Fruit fly (Drosophila melanogaster) whole organism, embryonic: ENCODE data around the gene CG14644.
A peak's percentile ranks its signal among the peaks of the same experiment; 100 is the strongest.

ENCODE experiments used
- Atf3 ChIP-seq: fragments of 200-800 bp; sonication (Bioruptor generic); optimal IDR thresholded peaks from 3 replicates; lab custom pipeline; 2016; ENCODE audit warnings: missing biosample characterization, missing genetic modification characterization
- Atf6 ChIP-seq: fragments of 200-800 bp; sonication (Bioruptor generic); IDR thresholded peaks from 2 replicates; pipeline ENCODE4 v1.3.6; 2022; ENCODE audit warnings: missing biosample characterization, missing genetic modification characterization
- Blimp-1 ChIP-seq: fragments of 200-800 bp; sonication (Bioruptor generic); optimal IDR thresholded peaks from 3 replicates; lab custom pipeline; 2018; ENCODE audit warnings: missing biosample characterization, missing genetic modification characterization, mild to moderate bottlenecking, moderate library complexity, missing genetic modification reagents
- CG10209 ChIP-seq: fragments of 200-800 bp; sonication (Bioruptor generic); optimal IDR thresholded peaks from 3 replicates; lab custom pipeline; 2017; ENCODE audit warnings: missing biosample characterization, mild to moderate bottlenecking, missing genetic modification characterization, missing genetic modification reagents
- CG10654 ChIP-seq: fragments of 200-800 bp; sonication (Bioruptor generic); optimal IDR thresholded peaks from 2 replicates; lab custom pipeline; 2016; ENCODE audit warnings: missing biosample characterization, missing genetic modification characterization
- CG11456 ChIP-seq: fragments of 200-800 bp; sonication (Bioruptor generic); IDR thresholded peaks from 3 replicates; pipeline ENCODE4 v1.3.6; 2022; ENCODE audit warnings: missing biosample characterization, missing genetic modification characterization
- CG11695 ChIP-seq: fragments of 200-800 bp; sonication (Bioruptor generic); IDR thresholded peaks from 3 replicates; pipeline ENCODE4 v1.3.6; 2022; ENCODE audit warnings: missing biosample characterization, missing genetic modification characterization
- CG11696 ChIP-seq: fragments of 200-800 bp; sonication (Bioruptor generic); IDR thresholded peaks from 2 replicates; pipeline ENCODE4 v1.3.6; 2022; ENCODE audit warnings: missing biosample characterization, missing genetic modification characterization
- CG12744 ChIP-seq: fragments of 200-800 bp; sonication (Bioruptor generic); optimal IDR thresholded peaks from 2 replicates; lab custom pipeline; 2016; ENCODE audit warnings: missing biosample characterization, missing genetic modification characterization
- CG12769 ChIP-seq: fragments of 200-800 bp; sonication (Bioruptor generic); optimal IDR thresholded peaks from 2 replicates; lab custom pipeline; 2019; ENCODE audit warnings: missing biosample characterization, mild to moderate bottlenecking, missing genetic modification characterization, moderate library complexity
- CG14710 ChIP-seq: fragments of 200-800 bp; sonication (Bioruptor generic); optimal IDR thresholded peaks from 3 replicates; lab custom pipeline; 2019; ENCODE audit warnings: missing biosample characterization, mild to moderate bottlenecking, missing genetic modification characterization, moderate library complexity
- CG14965 ChIP-seq: fragments of 200-800 bp; sonication (Bioruptor generic); optimal IDR thresholded peaks from 2 replicates; lab custom pipeline; 2016; ENCODE audit warnings: missing biosample characterization, missing genetic modification characterization, borderline replicate concordance
- CG15479 ChIP-seq: fragments of 200-800 bp; sonication (Bioruptor generic); optimal IDR thresholded peaks from 3 replicates; lab custom pipeline; 2019; ENCODE audit warnings: missing biosample characterization, mild to moderate bottlenecking, missing genetic modification characterization, moderate library complexity
- CG17568 ChIP-seq: fragments of 200-800 bp; sonication (Bioruptor generic); optimal IDR thresholded peaks from 2 replicates; lab custom pipeline; 2018; ENCODE audit warnings: missing biosample characterization, mild to moderate bottlenecking, missing genetic modification characterization, moderate library complexity
- CG3163 ChIP-seq: fragments of 200-800 bp; sonication (Bioruptor generic); optimal IDR thresholded peaks from 3 replicates; lab custom pipeline; 2016; ENCODE audit warnings: missing biosample characterization, missing genetic modification characterization
- CG4360 ChIP-seq: fragments of 200-800 bp; sonication (Bioruptor generic); IDR thresholded peaks from 2 replicates; pipeline ENCODE4 v1.3.6; 2022; ENCODE audit warnings: missing biosample characterization, missing genetic modification characterization
- CG5180 ChIP-seq: fragments of 200-800 bp; sonication (Bioruptor generic); optimal IDR thresholded peaks from 3 replicates; lab custom pipeline; 2017; ENCODE audit warnings: missing biosample characterization, missing genetic modification characterization, mild to moderate bottlenecking, moderate library complexity, missing genetic modification reagents
- CG6272 ChIP-seq: fragments of 200-800 bp; sonication (Bioruptor generic); IDR thresholded peaks from 2 replicates; pipeline ENCODE4 v1.3.6; 2022; ENCODE audit warnings: missing biosample characterization, missing genetic modification characterization
- CG6813 ChIP-seq: fragments of 200-800 bp; sonication (Bioruptor generic); optimal IDR thresholded peaks from 2 replicates; lab custom pipeline; 2017; ENCODE audit warnings: missing biosample characterization, missing genetic modification characterization, mild to moderate bottlenecking, moderate library complexity, missing genetic modification reagents
- CG7839 ChIP-seq: fragments of 200-800 bp; sonication (Bioruptor generic); optimal IDR thresholded peaks from 3 replicates; lab custom pipeline; 2018; ENCODE audit warnings: missing biosample characterization, mild to moderate bottlenecking, missing genetic modification characterization, moderate library complexity
- CG9876 ChIP-seq: fragments of 200-800 bp; sonication (Bioruptor generic); optimal IDR thresholded peaks from 2 replicates; lab custom pipeline; 2016; ENCODE audit warnings: missing biosample characterization, missing genetic modification characterization
- Deaf1 ChIP-seq: fragments of 200-800 bp; optimal IDR thresholded peaks from 3 replicates; lab custom pipeline; 2019; ENCODE audit warnings: missing biosample characterization, mild to moderate bottlenecking, missing genetic modification characterization, moderate library complexity
- Dfd ChIP-seq, 2 experiments: fragments of >200 bp; optimal IDR thresholded peaks; 2 replicates each; lab custom pipeline; 2017; ENCODE audit warnings: missing biosample characterization in 2 of 2, missing genetic modification characterization in 2 of 2
- GATAe ChIP-seq: fragments of 200-800 bp; sonication (Bioruptor generic); conservative IDR thresholded peaks from 2 replicates; pipeline ENCODE4 v1.3.6; 2022; ENCODE audit warnings: missing biosample characterization, missing genetic modification characterization
- Hey ChIP-seq: fragments of 200-800 bp; sonication (Bioruptor generic); optimal IDR thresholded peaks from 3 replicates; lab custom pipeline; 2018; ENCODE audit warnings: missing biosample characterization, mild to moderate bottlenecking, missing genetic modification characterization
- Myb ChIP-seq: fragments of 200-800 bp; sonication (Bioruptor generic); optimal IDR thresholded peaks from 2 replicates; lab custom pipeline; 2016; ENCODE audit warnings: missing biosample characterization, missing genetic modification characterization
- NC2β ChIP-seq: fragments of 200-800 bp; sonication (Bioruptor generic); optimal IDR thresholded peaks from 2 replicates; lab custom pipeline; 2016; ENCODE audit warnings: missing biosample characterization, missing genetic modification characterization
- NFAT ChIP-seq: fragments of 200-800 bp; sonication (Bioruptor generic); IDR thresholded peaks from 2 replicates; pipeline ENCODE4 v1.3.6; 2022; ENCODE audit warnings: missing biosample characterization, missing genetic modification characterization
- NfI ChIP-seq: fragments of 200-800 bp; sonication (Bioruptor generic); optimal IDR thresholded peaks from 3 replicates; lab custom pipeline; 2018; ENCODE audit warnings: missing biosample characterization, mild to moderate bottlenecking, missing genetic modification characterization, moderate library complexity
- Ptx1 ChIP-seq: fragments of 200-800 bp; sonication (Bioruptor generic); IDR thresholded peaks from 2 replicates; pipeline ENCODE4 v1.3.6; 2022; ENCODE audit warnings: missing biosample characterization, missing genetic modification characterization
- Xbp1 ChIP-seq: fragments of 200-800 bp; sonication (Bioruptor generic); optimal IDR thresholded peaks from 3 replicates; lab custom pipeline; 2016; ENCODE audit warnings: missing biosample characterization, mild to moderate bottlenecking, missing genetic modification characterization
- ara ChIP-seq: fragments of 200-800 bp; sonication (Bioruptor generic); IDR thresholded peaks from 2 replicates; pipeline ENCODE4 v1.3.6; 2022; ENCODE audit warnings: missing biosample characterization, missing genetic modification characterization
- cg ChIP-seq: fragments of 200-800 bp; sonication (Bioruptor generic); optimal IDR thresholded peaks from 3 replicates; lab custom pipeline; 2019; ENCODE audit warnings: missing biosample characterization, mild to moderate bottlenecking, missing genetic modification characterization, moderate library complexity
- chif ChIP-seq, 2 experiments: fragments of 200-800 bp; sonication (Bioruptor generic); optimal IDR thresholded peaks; 3 replicates each; lab custom pipeline; 2016; ENCODE audit warnings: missing biosample characterization in 2 of 2, missing genetic modification characterization in 2 of 2
- chm ChIP-seq: fragments of 200-800 bp; sonication (Bioruptor generic); IDR thresholded peaks from 2 replicates; pipeline ENCODE4 v1.3.6; 2022; ENCODE audit warnings: missing biosample characterization, missing genetic modification characterization
- dmrt11E ChIP-seq: fragments of 200-800 bp; sonication (Bioruptor generic); optimal IDR thresholded peaks from 3 replicates; lab custom pipeline; 2018; ENCODE audit warnings: missing biosample characterization, mild to moderate bottlenecking, missing genetic modification characterization, moderate library complexity
- ewg ChIP-seq: fragments of 200-800 bp; sonication (Bioruptor generic); optimal IDR thresholded peaks from 3 replicates; lab custom pipeline; 2017; ENCODE audit warnings: mild to moderate bottlenecking, missing biosample characterization, missing genetic modification reagents, missing genetic modification characterization
- gem ChIP-seq: fragments of 200-800 bp; sonication (Bioruptor generic); optimal IDR thresholded peaks from 2 replicates; lab custom pipeline; 2019; ENCODE audit warnings: missing biosample characterization, mild to moderate bottlenecking, missing genetic modification characterization, moderate library complexity
- grau ChIP-seq: fragments of 200-800 bp; optimal IDR thresholded peaks from 3 replicates; lab custom pipeline; 2019; ENCODE audit warnings: missing biosample characterization, mild to moderate bottlenecking, missing genetic modification characterization, moderate library complexity
- maf-S ChIP-seq: fragments of 200-800 bp; sonication (Bioruptor generic); optimal IDR thresholded peaks from 2 replicates; lab custom pipeline; 2016; ENCODE audit warnings: missing biosample characterization, missing genetic modification characterization
- phol ChIP-seq: fragments of 200-800 bp; sonication (Bioruptor generic); optimal IDR thresholded peaks from 3 replicates; lab custom pipeline; 2018; ENCODE audit warnings: missing biosample characterization, mild to moderate bottlenecking, missing genetic modification characterization, moderate library complexity
- schlank ChIP-seq: fragments of 200-800 bp; sonication (Bioruptor generic); optimal IDR thresholded peaks from 2 replicates; lab custom pipeline; 2018; ENCODE audit warnings: missing biosample characterization, mild to moderate bottlenecking, missing genetic modification characterization
- seq ChIP-seq: fragments of 200-800 bp; sonication (Bioruptor generic); IDR thresholded peaks from 2 replicates; pipeline ENCODE4 v1.3.6; 2022; ENCODE audit warnings: missing biosample characterization, missing genetic modification characterization
- slou ChIP-seq: fragments of 200-800 bp; sonication (Bioruptor generic); optimal IDR thresholded peaks from 3 replicates; lab custom pipeline; 2016; ENCODE audit warnings: missing biosample characterization, missing genetic modification characterization
- sna ChIP-seq: fragments of 200-800 bp; sonication (Bioruptor generic); IDR thresholded peaks from 2 replicates; pipeline ENCODE4 v1.3.6; 2022; ENCODE audit warnings: missing biosample characterization, missing genetic modification characterization; ENCODE audit not compliant: partially characterized antibody
- sug ChIP-seq: fragments of 200-800 bp; optimal IDR thresholded peaks from 2 replicates; lab custom pipeline; 2019; ENCODE audit warnings: missing biosample characterization, mild to moderate bottlenecking, missing genetic modification characterization, moderate library complexity
- tin ChIP-seq: fragments of 200-800 bp; sonication (Bioruptor generic); optimal IDR thresholded peaks from 3 replicates; lab custom pipeline; 2016; ENCODE audit warnings: missing biosample characterization, missing genetic modification characterization
- vnd ChIP-seq: fragments of 200-800 bp; sonication (Bioruptor generic); IDR thresholded peaks from 3 replicates; pipeline ENCODE4 v1.3.6; 2022; ENCODE audit warnings: missing biosample characterization, missing genetic modification characterization; ENCODE audit not compliant: partially characterized antibody
- vvl ChIP-seq: fragments of 200-800 bp; sonication (Bioruptor generic); IDR thresholded peaks from 2 replicates; pipeline ENCODE4 v1.3.6; 2022; ENCODE audit warnings: missing biosample characterization, missing genetic modification characterization
- zfh2 ChIP-seq: fragments of 200-800 bp; sonication (Bioruptor generic); optimal IDR thresholded peaks from 2 replicates; lab custom pipeline; 2016; ENCODE audit warnings: missing biosample characterization, missing genetic modification characterization

The CG14644 gene

DNA sequence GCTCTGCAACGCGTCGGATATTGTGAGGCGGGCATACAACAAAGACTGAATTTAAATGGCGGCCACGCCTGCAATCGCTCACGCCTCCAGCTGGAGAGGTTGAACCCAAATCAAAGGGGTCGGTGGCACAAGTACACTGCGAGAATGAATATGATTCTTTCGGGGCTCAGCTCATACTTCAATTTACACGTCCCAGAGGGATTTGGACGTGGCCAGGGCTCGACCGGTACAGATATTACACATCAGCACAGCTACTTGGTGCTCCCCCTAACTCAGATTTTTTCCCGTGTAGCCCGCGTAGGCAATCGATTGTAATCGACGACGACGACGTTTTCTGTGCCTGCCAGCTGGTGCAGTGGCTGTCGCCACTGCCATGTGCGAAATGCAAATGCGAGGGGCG lies 38.8 kb downstream of the CG14644 start (continued):
- TF ChIP-seq GATAe (peak; percentile 33; the same call in 1 of the 2 replicates), CG17568 (GFP tag; lab: Kevin White, UChicago) (no peak), CG11696 (GFP tag; lab: Robert Waterston, UW) (peak; percentile 61), CG9876 (peak; percentile 54), chif (GFP tag; optimal IDR thresholded peaks at IDR 0.05; lab: Kevin White, UChicago) (peak; percentile 57 to 78), CG4360 (GFP tag; lab: Robert Waterston, UW) (peak; percentile 68), CG10654 (GFP tag; lab: Kevin White, UChicago) (peak; percentile 74), Hey (tag; lab: Kevin White, UChicago) (peak; percentile 16), NC2β (GFP tag; lab: Kevin White, UChicago) (peak; percentile 58), Dfd (GFP tag; optimal IDR thresholded peaks at IDR 0.05; lab: Kevin White, UChicago) (no peak), slou (GFP tag; lab: Kevin White, UChicago) (peak; percentile 35), dmrt11E (tag; lab: Kevin White, UChicago) (peak; percentile 31), CG6272 (GFP tag; lab: Robert Waterston, UW) (peak; percentile 83), Deaf1 (tag; lab: Kevin White, UChicago) (peak; percentile 9), vnd (GFP tag; lab: Robert Waterston, UW) (no peak), Blimp-1 (GFP tag; lab: Kevin White, UChicago) (peak; percentile 63), Atf6 (peak; percentile 72; the same call in 1 of the 2 replicates), Myb (GFP tag; lab: Kevin White, UChicago) (peak; percentile 46), schlank (tag; lab: Kevin White, UChicago) (peak; percentile 22), maf-S (GFP tag; lab: Kevin White, UChicago) (peak; percentile 46), chm (GFP tag; lab: Robert Waterston, UW) (peak; percentile 50; the same call in 1 of the 2 replicates), sna (GFP tag; lab: Robert Waterston, UW) (no peak), grau (peak; percentile 70), CG3163 (GFP tag; lab: Kevin White, UChicago) (peak; percentile 32), CG12769 (peak; percentile 86), seq (GFP tag; lab: Robert Waterston, UW) (peak; percentile 77), Atf3 (GFP tag; lab: Kevin White, UChicago) (peak; percentile 63), ara (GFP tag; lab: Robert Waterston, UW) (peak; percentile 84), CG11456 (GFP tag; lab: Robert Waterston, UW) (peak; percentile 89), vvl (peak; percentile 93), ewg (GFP tag; lab: Kevin White, UChicago) (peak; percentile 66), CG10209 (GFP tag; lab: Kevin White, UChicago) (peak; percentile 72), cg (GFP tag; lab: Kevin White, UChicago) (no peak), Ptx1 (peak; percentile 94), NfI (GFP tag; lab: Kevin White, UChicago) (peak; percentile 70), CG15479 (GFP tag; lab: Kevin White, UChicago) (no peak), CG5180 (GFP tag; lab: Kevin White, UChicago) (peak; percentile 68), CG7839 (tag; lab: Kevin White, UChicago) (peak; percentile 84), NFAT (GFP tag; lab: Robert Waterston, UW) (peak; percentile 68), zfh2 (peak; percentile 12), phol (tag; lab: Kevin White, UChicago) (peak; percentile 77), Xbp1 (peak; percentile 82), tin (GFP tag; lab: Kevin White, UChicago) (peak; percentile 86), CG14965 (GFP tag; lab: Kevin White, UChicago) (no peak), CG14710 (tag; lab: Kevin White, UChicago) (peak; percentile 23), sug (peak; percentile 23), CG6813 (peak; percentile 63), CG12744 (GFP tag; lab: Kevin White, UChicago) (no peak), CG11695 (GFP tag; lab: Robert Waterston, UW) (peak; percentile 83; the same call in 2 of the 3 replicates), gem (tag; lab: Kevin White, UChicago) (peak; percentile 78)
